Fruit fly (Drosophila melanogaster) whole organism, larva: Measurements from ENCODE around the gene unc-4.

Experiments
- noc ChIP-seq: fragments of 200-800 bp; sonication (Bioruptor generic); optimal IDR thresholded peaks from 3 replicates; lab custom pipeline; 2019; ENCODE audit warnings: missing biosample characterization, mild to moderate bottlenecking, missing genetic modification characterization, moderate library complexity

Gene unc-4

DNA sequence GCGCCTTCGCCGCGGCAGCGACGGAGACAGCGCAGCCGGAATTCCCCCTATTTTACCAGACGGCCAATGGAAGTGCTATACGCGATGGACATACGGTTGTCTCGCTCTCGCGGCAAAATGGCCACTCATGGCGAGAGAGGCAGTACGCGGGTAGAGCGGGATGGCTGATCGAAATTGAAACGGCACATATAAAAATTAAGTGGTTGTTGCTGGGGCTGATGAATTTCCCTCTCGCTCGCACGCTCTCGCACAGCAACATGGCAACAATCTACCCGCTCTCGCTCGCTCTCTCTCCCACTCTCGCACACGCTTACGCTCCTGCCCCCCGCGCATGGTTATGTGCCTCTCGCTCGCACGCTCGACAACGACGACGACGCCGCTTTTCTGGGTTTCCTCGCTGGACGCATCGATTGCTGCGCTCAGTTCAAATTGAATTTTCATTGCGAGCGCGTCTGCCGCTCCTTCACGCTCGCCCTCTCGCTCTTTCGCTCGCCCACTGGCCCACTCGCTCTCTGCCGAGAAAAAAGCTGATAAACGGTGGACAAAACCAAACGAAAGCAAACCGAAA lies at the start of gene unc-4:
TSS of gene unc-4 (plus strand) at position 440 of the 568 bp plus-strand sequence.
- no peak for TF ChIP-seq noc (tag; lab: Kevin White, UChicago)

DNA sequence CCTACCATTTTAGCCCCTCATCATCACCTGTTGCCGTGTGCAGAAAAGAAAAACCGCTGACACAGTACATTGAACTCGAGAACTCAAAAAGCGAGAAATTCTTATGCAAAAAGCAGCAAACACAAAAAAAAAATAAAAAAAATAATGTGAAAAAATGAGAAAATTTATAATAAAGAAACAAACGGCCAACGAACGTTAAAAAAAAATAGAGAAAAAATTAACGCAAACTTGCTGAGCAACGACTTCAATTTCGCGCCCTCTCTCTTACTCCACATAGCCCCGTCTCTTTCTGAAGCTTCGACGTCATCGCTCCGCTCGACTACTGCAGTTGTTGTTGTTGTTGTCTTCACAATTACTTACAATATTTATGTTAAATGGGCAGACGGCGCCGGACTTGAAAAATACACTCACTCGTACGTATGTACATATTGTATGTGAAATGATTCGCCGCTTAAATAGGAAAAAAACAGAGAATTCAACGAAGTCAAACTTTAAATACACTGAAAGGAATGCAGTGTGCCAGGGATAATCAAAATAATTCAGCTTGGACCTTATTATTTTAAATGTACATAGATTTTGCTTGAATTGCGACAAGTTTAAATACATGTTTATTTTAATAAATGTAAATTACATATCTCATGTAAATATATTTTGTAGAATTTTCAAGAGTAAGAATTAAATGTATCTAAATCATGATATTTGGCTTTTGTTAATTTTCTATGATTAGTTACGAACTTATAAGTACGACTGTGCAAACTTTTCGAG lies 49.3 kb upstream of the unc-4 start:
- no peak for TF ChIP-seq noc (tag; lab: Kevin White, UChicago)

DNA sequence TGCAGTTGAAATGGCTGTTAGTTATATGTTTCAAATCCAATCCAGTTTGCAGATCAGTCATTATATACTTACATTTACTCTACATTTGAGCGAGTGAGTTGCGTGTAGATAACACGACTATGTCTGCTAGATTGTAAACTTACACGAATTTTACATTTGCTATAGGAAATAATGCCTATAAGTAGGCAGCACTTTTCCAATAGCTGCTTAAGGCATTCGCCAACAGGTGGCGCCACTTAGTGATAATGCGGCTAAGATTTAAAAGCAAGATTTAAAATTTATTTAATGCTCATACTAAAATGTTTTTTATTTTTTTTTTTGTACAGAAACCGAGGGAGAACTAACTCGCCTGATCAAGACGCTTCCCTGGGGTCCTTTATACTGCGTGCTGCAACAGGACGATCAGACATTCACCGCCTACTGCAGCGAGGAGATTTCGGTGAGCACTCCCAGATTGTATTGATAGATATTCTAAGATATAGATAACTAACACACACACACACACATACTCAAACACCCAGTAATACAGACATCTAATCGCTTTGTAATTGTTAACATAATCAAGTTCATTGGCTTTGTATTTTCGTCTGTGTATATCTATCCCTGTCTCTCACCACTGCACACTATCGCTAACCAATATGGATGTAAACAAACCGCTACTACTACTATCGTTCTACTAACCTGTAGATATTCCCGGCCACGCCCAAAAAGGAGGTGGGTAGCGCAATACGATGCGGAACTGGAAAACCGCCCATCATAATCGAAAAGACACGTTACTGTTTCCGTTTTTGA lies 47.9 kb upstream of the unc-4 start:
- no peak for TF ChIP-seq noc (tag; lab: Kevin White, UChicago)

DNA sequence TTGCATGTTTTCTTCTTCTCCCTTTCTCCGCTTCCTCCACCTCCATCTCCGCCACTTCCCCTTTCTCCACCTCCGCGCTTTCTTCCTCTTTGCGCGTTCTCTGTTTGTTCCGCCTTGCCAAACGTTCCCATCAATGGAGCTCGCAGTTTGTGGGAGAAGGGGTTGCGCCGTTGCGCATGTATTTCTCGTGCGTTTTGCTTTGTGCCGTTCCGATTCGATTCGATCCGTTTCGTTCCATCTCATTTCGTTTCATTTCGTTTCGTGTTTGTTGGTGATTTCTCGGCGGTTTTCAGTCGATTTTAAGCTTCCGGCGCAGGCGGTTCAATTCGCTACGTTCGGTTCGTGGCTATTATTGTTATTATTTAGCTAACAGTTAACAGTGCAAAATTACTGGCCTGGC lies 45.5 kb upstream of the unc-4 start:
- no peak for TF ChIP-seq noc (tag; lab: Kevin White, UChicago)

DNA sequence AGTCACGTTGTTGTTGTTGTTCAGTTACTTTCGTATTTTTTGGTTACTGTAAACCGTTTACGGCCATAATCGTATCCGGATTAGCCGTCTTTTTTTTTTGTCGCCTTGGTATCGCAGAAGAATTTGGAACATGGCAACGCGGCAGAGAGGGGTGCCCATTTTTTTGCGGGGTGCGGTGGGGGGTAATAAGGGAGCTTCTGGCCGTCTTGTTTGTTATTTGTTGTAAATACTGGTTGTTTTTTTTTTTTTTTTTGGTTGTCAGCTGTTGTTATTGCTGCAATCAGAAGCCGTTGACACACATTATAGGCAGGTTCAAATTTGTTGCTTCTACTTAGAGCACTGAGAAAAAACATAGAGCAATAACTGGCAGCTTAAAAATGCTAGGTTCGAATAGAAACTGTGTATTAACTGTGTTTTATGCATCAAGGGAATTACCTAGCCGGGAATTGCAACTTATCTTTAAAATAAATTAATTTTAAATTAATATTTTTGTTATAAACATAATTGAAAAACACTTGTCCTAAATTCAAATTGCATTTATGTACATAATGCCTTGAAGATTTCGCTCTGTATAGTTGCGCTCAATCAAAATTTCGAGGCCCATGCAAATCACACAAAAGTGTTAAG lies 44.0 kb upstream of the unc-4 start:
- no peak for TF ChIP-seq noc (tag; lab: Kevin White, UChicago)

DNA sequence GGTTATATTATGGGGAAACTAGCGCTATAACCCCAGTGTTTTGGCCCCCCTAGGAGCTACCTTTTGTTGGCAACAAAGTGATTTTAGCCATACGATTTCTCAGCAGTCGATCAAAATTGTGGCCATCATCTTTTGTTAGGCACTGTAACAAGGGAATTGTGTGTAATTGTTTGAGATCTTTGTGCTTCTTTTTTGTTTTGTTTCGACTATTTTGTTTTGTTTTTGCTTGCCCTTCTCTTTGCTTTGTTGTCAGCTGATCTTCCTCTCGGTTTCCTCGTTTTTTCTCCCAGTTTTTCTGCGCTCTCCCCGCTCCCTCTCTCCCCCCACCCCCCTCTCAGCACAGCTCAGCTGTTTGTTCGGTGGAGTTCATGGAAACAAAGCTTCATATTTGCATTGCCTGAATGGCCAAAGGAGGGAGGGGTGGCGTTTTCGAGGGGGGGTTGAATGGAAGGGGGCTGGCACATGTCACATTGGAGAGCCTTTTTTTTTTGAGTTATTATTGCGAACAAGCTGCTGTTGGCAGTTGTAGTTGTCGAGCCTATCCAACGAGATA lies 42.4 kb upstream of the unc-4 start:
- TF ChIP-seq noc (tag; lab: Kevin White, UChicago), result no peak

DNA sequence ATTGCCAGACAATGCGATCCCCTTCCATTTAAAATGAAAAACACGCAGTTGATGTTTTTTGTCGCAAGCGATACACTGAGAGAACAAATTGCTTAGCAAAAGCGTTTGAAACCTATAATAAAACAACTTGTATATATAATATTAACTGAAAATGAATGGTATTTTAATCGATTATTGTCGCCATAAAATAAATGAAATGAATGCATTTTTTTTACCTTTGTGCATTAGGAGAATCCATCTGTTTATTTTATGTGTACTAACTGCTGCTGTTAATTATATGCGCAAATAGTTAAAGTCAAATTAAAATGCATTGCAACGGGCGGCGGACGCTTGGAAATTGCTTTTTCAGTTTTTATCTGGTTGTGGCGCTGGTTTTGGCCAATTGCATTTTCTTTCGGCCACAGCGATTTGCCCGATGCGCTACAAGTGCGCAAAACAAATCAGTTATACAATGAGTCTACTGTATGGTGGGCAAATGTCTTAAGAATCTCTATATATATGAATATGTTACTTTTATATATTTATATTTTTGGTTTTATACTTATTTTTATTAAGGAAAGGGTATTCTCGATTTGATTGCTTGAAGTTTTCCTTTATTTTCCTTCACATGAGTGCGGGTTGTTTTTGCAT lies 41.7 kb upstream of the unc-4 start:
- TF ChIP-seq noc (tag; lab: Kevin White, UChicago), result no peak

DNA sequence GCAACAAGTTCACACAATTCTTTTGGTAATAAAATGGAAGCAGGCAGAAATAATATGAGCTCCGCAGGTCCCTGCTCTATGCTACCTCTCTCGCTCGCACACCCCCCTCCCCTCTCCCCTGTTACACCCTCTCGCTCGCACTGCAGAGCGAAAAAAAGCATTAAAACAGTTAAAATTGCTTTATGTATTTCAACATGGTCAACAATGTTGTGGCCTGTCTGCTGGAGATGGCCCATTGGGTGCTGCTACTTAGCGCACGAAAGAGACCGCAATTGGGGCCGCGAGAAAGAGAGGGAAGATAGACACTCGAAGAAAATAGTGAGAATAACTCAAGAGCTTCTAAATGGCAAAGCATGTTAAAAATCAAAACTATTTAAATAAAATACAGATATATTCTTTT lies 40.0 kb upstream of the unc-4 start:
- TF ChIP-seq noc (tag; lab: Kevin White, UChicago), result no peak

DNA sequence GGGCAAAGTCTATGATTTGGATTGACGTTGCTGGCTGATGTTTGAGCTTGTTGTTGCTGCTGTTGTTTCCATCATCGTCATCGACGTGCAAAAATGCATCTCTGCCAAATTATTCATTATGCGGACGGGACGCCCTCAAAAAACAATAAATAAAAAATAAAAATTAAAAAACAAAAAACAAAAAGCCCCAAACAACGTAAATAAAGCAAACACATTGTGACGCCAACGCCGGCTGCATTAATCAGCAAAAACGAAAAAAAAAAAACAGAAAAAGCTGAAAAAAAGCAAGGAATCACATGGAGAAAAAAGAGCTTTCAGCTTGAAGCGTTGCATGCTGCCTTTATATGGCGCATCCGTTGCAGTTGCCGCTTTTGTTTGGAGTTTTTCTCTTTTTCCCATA lies 36.3 kb upstream of the unc-4 start:
- TF ChIP-seq noc (tag; lab: Kevin White, UChicago), result no peak

DNA sequence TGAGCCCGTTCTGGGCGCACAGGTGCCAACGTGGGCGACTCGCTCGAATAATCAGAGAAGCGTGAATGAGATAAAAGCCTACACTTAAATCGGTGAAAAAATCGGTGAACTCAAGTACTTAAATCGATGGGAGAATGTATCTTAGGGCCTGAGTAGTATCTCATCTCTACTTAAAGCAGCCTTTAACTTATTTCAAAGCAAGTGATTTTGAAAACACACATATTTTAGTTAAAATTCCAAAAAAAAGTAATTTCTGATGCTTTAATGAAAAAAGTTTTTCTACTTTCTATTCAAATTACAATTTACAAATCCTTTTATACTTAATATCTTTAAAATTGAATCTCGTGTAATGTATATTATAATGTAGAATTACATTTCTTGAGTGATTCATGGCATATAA lies 35.7 kb upstream of the unc-4 start:
- TF ChIP-seq noc (tag; lab: Kevin White, UChicago), result no peak

DNA sequence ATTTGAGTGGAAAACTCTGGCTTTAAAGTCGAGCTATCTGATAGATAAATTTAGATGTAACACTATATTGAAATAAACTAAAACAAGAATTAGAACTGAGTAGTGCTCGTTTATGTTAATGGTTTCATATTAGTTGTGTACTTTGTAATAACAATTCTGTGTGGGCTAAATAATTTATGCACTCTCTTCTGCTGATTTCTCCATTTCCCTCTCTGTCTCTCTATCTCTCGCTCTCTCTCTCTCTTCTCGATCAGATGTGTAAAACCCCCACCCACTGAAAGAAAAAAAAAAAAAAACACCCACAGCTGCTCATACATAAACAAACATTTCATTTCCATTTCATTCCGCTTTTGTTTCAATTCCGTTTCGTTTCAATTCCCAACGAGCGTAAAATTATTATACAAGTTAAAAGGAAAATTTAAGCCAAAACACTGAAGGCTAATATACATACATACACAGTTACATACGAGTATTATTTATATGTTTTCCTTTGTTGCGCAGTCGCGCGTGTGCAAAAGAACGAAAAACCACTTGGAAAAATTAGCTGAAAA lies 34.6 kb upstream of the unc-4 start:
- TF ChIP-seq noc (tag; lab: Kevin White, UChicago), result no peak

DNA sequence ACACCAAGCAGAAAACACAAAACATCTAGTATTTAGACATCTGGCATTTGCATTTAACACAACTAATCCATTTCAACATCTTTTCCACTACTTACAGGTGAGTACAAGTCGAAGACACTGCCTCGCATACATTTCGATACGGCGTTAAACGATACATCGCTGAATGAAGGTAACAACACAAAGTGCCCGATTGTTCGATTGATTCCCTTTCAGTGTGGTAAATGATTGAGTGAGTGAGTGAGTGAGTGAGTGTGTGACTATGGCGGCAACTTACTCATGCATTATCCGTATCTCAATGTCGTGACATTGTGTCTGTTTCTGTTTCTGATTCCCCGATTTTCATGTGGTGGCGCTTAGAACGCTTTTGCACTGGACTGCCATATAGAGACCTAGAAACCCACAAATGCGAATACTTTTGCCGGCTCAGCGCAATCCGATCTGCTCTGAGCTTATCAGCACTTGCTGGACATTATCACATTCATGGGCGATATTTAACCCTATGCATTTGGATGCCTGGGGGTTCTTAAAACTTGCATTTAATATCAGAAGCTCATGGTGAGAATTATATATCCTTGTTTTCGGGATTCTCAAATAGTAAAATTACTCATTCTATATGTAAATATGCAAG lies 32.2 kb upstream of the unc-4 start:
- TF ChIP-seq noc (tag; lab: Kevin White, UChicago), result no peak

DNA sequence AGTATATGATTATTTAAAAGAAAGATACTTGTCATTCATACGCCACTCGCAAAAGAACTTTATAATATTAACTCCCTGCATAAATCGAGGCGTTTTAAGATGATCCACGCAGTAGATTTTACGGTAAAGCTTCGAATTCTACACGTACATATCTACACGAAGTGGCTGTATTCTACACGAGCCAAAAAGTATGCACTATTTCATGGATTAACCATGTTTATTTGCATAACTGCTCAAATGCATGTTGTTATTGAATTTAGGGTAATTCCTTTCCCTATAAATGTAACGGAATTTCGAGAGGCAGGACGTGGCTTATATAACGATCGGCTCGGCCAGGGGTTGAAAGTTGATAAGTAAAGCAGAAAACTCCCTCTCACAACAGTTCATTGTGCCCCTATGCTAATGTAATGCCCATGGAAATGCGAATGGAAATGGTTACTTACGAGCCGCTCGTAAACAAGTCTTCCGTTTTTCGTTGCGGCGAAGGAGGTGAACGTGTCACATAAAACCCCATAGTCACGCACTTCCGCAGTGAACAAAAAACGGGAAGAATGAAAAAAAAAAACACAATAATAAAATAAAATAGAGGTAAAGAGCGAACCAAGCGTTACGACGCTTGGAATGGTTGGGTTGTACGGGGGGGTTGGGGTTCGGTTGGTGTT lies 31.2 kb upstream of the unc-4 start:
- TF ChIP-seq noc (tag; lab: Kevin White, UChicago), result no peak
